Fruit fly (Drosophila melanogaster) whole organism, embryonic: ENCODE data around the gene RpL34b.

Experiments
- Aef1 ChIP-seq: fragments of 200-800 bp; sonication (Bioruptor generic); IDR thresholded peaks from 3 replicates; pipeline ENCODE4 v1.3.6; 2022; ENCODE audit warnings: missing biosample characterization, missing genetic modification characterization
- Atf6 ChIP-seq: fragments of 200-800 bp; sonication (Bioruptor generic); IDR thresholded peaks from 2 replicates; pipeline ENCODE4 v1.3.6; 2022; ENCODE audit warnings: missing biosample characterization, missing genetic modification characterization
- C15 ChIP-seq: fragments of 200-800 bp; sonication (Bioruptor generic); IDR thresholded peaks from 3 replicates; pipeline ENCODE4 v1.3.6; 2022; ENCODE audit warnings: missing biosample characterization, missing genetic modification characterization
- CG10979 ChIP-seq: fragments of 200-800 bp; sonication (Bioruptor generic); optimal IDR thresholded peaks from 2 replicates; lab custom pipeline; 2018; ENCODE audit warnings: missing biosample characterization, mild to moderate bottlenecking, missing genetic modification characterization, moderate library complexity
- CG11247 ChIP-seq: fragments of 200-800 bp; sonication (Bioruptor generic); IDR thresholded peaks from 2 replicates; pipeline ENCODE4 v1.3.6; 2022; ENCODE audit warnings: missing biosample characterization, missing genetic modification characterization
- CG11695 ChIP-seq: fragments of 200-800 bp; sonication (Bioruptor generic); IDR thresholded peaks from 3 replicates; pipeline ENCODE4 v1.3.6; 2022; ENCODE audit warnings: missing biosample characterization, missing genetic modification characterization
- CG12769 ChIP-seq: fragments of 200-800 bp; sonication (Bioruptor generic); optimal IDR thresholded peaks from 2 replicates; lab custom pipeline; 2019; ENCODE audit warnings: missing biosample characterization, mild to moderate bottlenecking, missing genetic modification characterization, moderate library complexity
- CG13424 ChIP-seq: fragments of 200-800 bp; sonication (Bioruptor generic); optimal IDR thresholded peaks from 2 replicates; lab custom pipeline; 2019; ENCODE audit warnings: missing biosample characterization, mild to moderate bottlenecking, missing genetic modification characterization, moderate library complexity
- CG13775 ChIP-seq: fragments of 200-800 bp; sonication (Bioruptor generic); optimal IDR thresholded peaks from 3 replicates; lab custom pipeline; 2017; ENCODE audit warnings: missing biosample characterization, mild to moderate bottlenecking, missing genetic modification characterization
- CG13894 ChIP-seq: fragments of 200-800 bp; sonication (Bioruptor generic); optimal IDR thresholded peaks from 3 replicates; lab custom pipeline; 2018; ENCODE audit warnings: missing biosample characterization, mild to moderate bottlenecking, missing genetic modification characterization, moderate library complexity
- CG14667 ChIP-seq: fragments of 200-800 bp; sonication (Bioruptor generic); IDR thresholded peaks from 2 replicates; pipeline ENCODE4 v1.3.6; 2022; ENCODE audit warnings: missing biosample characterization, missing genetic modification characterization
- CG14710 ChIP-seq: fragments of 200-800 bp; sonication (Bioruptor generic); optimal IDR thresholded peaks from 3 replicates; lab custom pipeline; 2019; ENCODE audit warnings: missing biosample characterization, mild to moderate bottlenecking, missing genetic modification characterization, moderate library complexity
- CG14965 ChIP-seq: fragments of 200-800 bp; sonication (Bioruptor generic); optimal IDR thresholded peaks from 2 replicates; lab custom pipeline; 2016; ENCODE audit warnings: missing biosample characterization, missing genetic modification characterization, borderline replicate concordance
- CG15269 ChIP-seq: fragments of 200-800 bp; sonication (Bioruptor generic); optimal IDR thresholded peaks from 2 replicates; lab custom pipeline; 2018; ENCODE audit warnings: missing biosample characterization, mild to moderate bottlenecking, missing genetic modification characterization, moderate library complexity
- CG17912 ChIP-seq: fragments of 200-800 bp; sonication (Bioruptor generic); optimal IDR thresholded peaks from 2 replicates; lab custom pipeline; 2018; ENCODE audit warnings: missing biosample characterization, mild to moderate bottlenecking, missing genetic modification characterization
- CG18262 ChIP-seq: fragments of 200-800 bp; optimal IDR thresholded peaks from 3 replicates; lab custom pipeline; 2019; ENCODE audit warnings: missing biosample characterization, mild to moderate bottlenecking, missing genetic modification characterization, moderate library complexity
- CG33557 ChIP-seq: fragments of 200-800 bp; sonication (Bioruptor generic); optimal IDR thresholded peaks from 2 replicates; lab custom pipeline; 2019; ENCODE audit warnings: missing biosample characterization, mild to moderate bottlenecking, missing genetic modification characterization, moderate library complexity
- CG3407 ChIP-seq: fragments of 200-800 bp; sonication (Bioruptor generic); optimal IDR thresholded peaks from 2 replicates; lab custom pipeline; 2018; ENCODE audit warnings: missing biosample characterization, mild to moderate bottlenecking, missing genetic modification characterization
- CG4617 ChIP-seq: fragments of 200-800 bp; sonication (Bioruptor generic); optimal IDR thresholded peaks from 3 replicates; lab custom pipeline; 2016; ENCODE audit warnings: missing biosample characterization, missing genetic modification characterization, borderline replicate concordance
- CG6791 ChIP-seq: fragments of 200-800 bp; sonication (Bioruptor generic); IDR thresholded peaks from 3 replicates; pipeline ENCODE4 v1.3.6; 2022; ENCODE audit warnings: missing biosample characterization, missing genetic modification characterization; ENCODE audit not compliant: partially characterized antibody
- CG8944 ChIP-seq: fragments of 200-800 bp; sonication (Bioruptor generic); optimal IDR thresholded peaks from 3 replicates; lab custom pipeline; 2016; ENCODE audit warnings: missing biosample characterization, missing genetic modification characterization
- D ChIP-seq, 2 experiments: fragments of 200-800 bp in 1 of 2; fragments of >200 bp in 1 of 2; sonication (Bioruptor generic) in 1 of 2; optimal IDR thresholded peaks; 2 replicates in 1 of 2; 3 replicates in 1 of 2; lab custom pipeline; 2017; ENCODE audit warnings: mild to moderate bottlenecking in 1 of 2, missing biosample characterization in 1 of 2, missing genetic modification characterization in 1 of 2, missing genetic modification reagents in 1 of 2
- Deaf1 ChIP-seq: fragments of 200-800 bp; optimal IDR thresholded peaks from 3 replicates; lab custom pipeline; 2019; ENCODE audit warnings: missing biosample characterization, mild to moderate bottlenecking, missing genetic modification characterization, moderate library complexity
- HLH3B ChIP-seq: fragments of 200-800 bp; sonication (Bioruptor generic); IDR thresholded peaks from 2 replicates; pipeline ENCODE4 v1.3.6; 2022; ENCODE audit warnings: missing biosample characterization, missing genetic modification characterization
- Jarid2 ChIP-seq: fragments of 200-800 bp; sonication (Bioruptor generic); optimal IDR thresholded peaks from 3 replicates; lab custom pipeline; 2017; ENCODE audit warnings: mild to moderate bottlenecking, missing biosample characterization, missing genetic modification reagents, missing genetic modification characterization
- Mad ChIP-seq: fragments of 200-800 bp; sonication (Bioruptor generic); optimal IDR thresholded peaks from 2 replicates; lab custom pipeline; 2016; ENCODE audit warnings: missing biosample characterization, missing genetic modification characterization
- NK7.1 ChIP-seq: fragments of 200-800 bp; sonication (Bioruptor generic); optimal IDR thresholded peaks from 3 replicates; lab custom pipeline; 2016; ENCODE audit warnings: missing biosample characterization, missing genetic modification characterization
- Poxn ChIP-seq: fragments of 200-800 bp; sonication (Bioruptor generic); IDR thresholded peaks from 2 replicates; pipeline ENCODE4 v1.3.6; 2022; ENCODE audit warnings: missing biosample characterization, missing genetic modification characterization
- Sin3A ChIP-seq: fragments of >200 bp; optimal IDR thresholded peaks from 2 replicates; lab custom pipeline; 2018
- Tbp ChIP-seq: fragments of >200 bp; optimal IDR thresholded peaks from 2 replicates; lab custom pipeline; 2018; ENCODE audit warnings: missing biosample characterization, missing genetic modification characterization
- ab ChIP-seq: fragments of 200-800 bp; sonication (Bioruptor generic); optimal IDR thresholded peaks from 2 replicates; lab custom pipeline; 2016; ENCODE audit warnings: missing biosample characterization, missing genetic modification characterization
- ci ChIP-seq: fragments of 200-800 bp; sonication (Bioruptor generic); IDR thresholded peaks from 3 replicates; pipeline ENCODE4 v1.3.6; 2022; ENCODE audit warnings: missing biosample characterization, missing genetic modification characterization
- dimm ChIP-seq: fragments of 200-800 bp; sonication (Bioruptor generic); IDR thresholded peaks from 2 replicates; pipeline ENCODE4 v1.3.6; 2022; ENCODE audit warnings: missing biosample characterization, missing genetic modification characterization
- disco-r ChIP-seq: fragments of 200-800 bp; sonication (Bioruptor generic); optimal IDR thresholded peaks from 2 replicates; lab custom pipeline; 2016; ENCODE audit warnings: missing biosample characterization, missing genetic modification characterization
- fd96Cb ChIP-seq: fragments of 200-800 bp; sonication (Bioruptor generic); optimal IDR thresholded peaks from 2 replicates; lab custom pipeline; 2018; ENCODE audit warnings: missing biosample characterization, mild to moderate bottlenecking, missing genetic modification characterization, moderate library complexity
- gcm2 ChIP-seq: fragments of 200-800 bp; sonication (Bioruptor generic); optimal IDR thresholded peaks from 2 replicates; lab custom pipeline; 2016; ENCODE audit warnings: missing biosample characterization, missing genetic modification characterization
- grn ChIP-seq: fragments of 200-800 bp; sonication (Bioruptor generic); optimal IDR thresholded peaks from 3 replicates; lab custom pipeline; 2017; ENCODE audit warnings: missing biosample characterization, missing genetic modification characterization
- ham ChIP-seq: fragments of 200-800 bp; sonication (Bioruptor generic); IDR thresholded peaks from 2 replicates; pipeline ENCODE4 v1.3.6; 2022; ENCODE audit warnings: missing biosample characterization, missing genetic modification characterization
- hth ChIP-seq: fragments of >200 bp; optimal IDR thresholded peaks from 2 replicates; lab custom pipeline; 2017; ENCODE audit warnings: inconsistent platforms
- ind ChIP-seq: fragments of 200-800 bp; sonication (Bioruptor generic); optimal IDR thresholded peaks from 3 replicates; lab custom pipeline; 2016; ENCODE audit warnings: missing biosample characterization, missing genetic modification characterization
- insv ChIP-seq, 2 experiments: fragments of 200-800 bp; sonication (Bioruptor generic); optimal IDR thresholded peaks; 3 replicates each; lab custom pipeline; 2016 to 2018; ENCODE audit warnings: missing biosample characterization in 2 of 2, missing genetic modification characterization in 2 of 2
- nerfin-2 ChIP-seq: fragments of 200-800 bp; sonication (Bioruptor generic); IDR thresholded peaks from 2 replicates; pipeline ENCODE4 v1.3.6; 2022; ENCODE audit warnings: missing biosample characterization, missing genetic modification characterization; ENCODE audit not compliant: partially characterized antibody
- otp ChIP-seq: fragments of 200-800 bp; sonication (Bioruptor generic); IDR thresholded peaks from 3 replicates; pipeline ENCODE4, ENCODE4 v1.3.6; 2022; ENCODE audit warnings: missing biosample characterization, missing genetic modification characterization
- pros ChIP-seq: fragments of 200-800 bp; sonication (Bioruptor generic); optimal IDR thresholded peaks from 3 replicates; lab custom pipeline; 2019; ENCODE audit warnings: missing biosample characterization, mild to moderate bottlenecking, missing genetic modification characterization, moderate library complexity
- run ChIP-seq: fragments of 200-800 bp; sonication (Bioruptor generic); optimal IDR thresholded peaks from 3 replicates; lab custom pipeline; 2018; ENCODE audit warnings: missing biosample characterization, mild to moderate bottlenecking, missing genetic modification characterization
- sim ChIP-seq: fragments of 200-800 bp; sonication (Bioruptor generic); IDR thresholded peaks from 2 replicates; pipeline ENCODE4 v1.3.6; 2022; ENCODE audit warnings: missing biosample characterization, missing genetic modification characterization
- slbo ChIP-seq: fragments of 200-800 bp; sonication (Bioruptor generic); IDR thresholded peaks from 2 replicates; pipeline ENCODE4 v1.3.6; 2022; ENCODE audit warnings: missing biosample characterization, missing genetic modification characterization
- ttk ChIP-seq: fragments of 200-800 bp; sonication (Bioruptor generic); IDR thresholded peaks from 2 replicates; pipeline ENCODE4 v2.1.2; 2022; ENCODE audit warnings: missing biosample characterization, missing genetic modification characterization
- tx ChIP-seq: fragments of 200-800 bp; sonication (Bioruptor generic); optimal IDR thresholded peaks from 2 replicates; lab custom pipeline; 2016; ENCODE audit warnings: missing biosample characterization, missing genetic modification characterization
- wdn ChIP-seq: fragments of 200-800 bp; sonication (Bioruptor generic); IDR thresholded peaks from 2 replicates; pipeline ENCODE4 v1.3.6; 2022; ENCODE audit warnings: missing biosample characterization, missing genetic modification characterization
- zfh2 ChIP-seq: fragments of 200-800 bp; sonication (Bioruptor generic); optimal IDR thresholded peaks from 2 replicates; lab custom pipeline; 2016; ENCODE audit warnings: missing biosample characterization, missing genetic modification characterization

RpL34b gene

dm6 chr3R:9404104-9404512, 3.1 kb upstream of the RpL34b start, which contains the start of the genes CG9356, BBIP1 and CG8135 (continued):
- TF ChIP-seq disco-r (GFP tag; lab: Kevin White, UChicago) (no peak), tx (GFP tag; lab: Kevin White, UChicago) (peak; percentile 81), HLH3B (GFP tag; lab: Robert Waterston, UW) (peak; percentile 59; the same call in 1 of the 2 replicates), NK7.1 (GFP tag; lab: Kevin White, UChicago) (peak; percentile 58), otp (GFP tag; lab: Robert Waterston, UW) (peak; percentile 57; the same call in 1 of the 3 replicates), ab (GFP tag; lab: Kevin White, UChicago) (no peak), wdn (GFP tag; lab: Robert Waterston, UW) (no peak), dimm (no peak), CG12769 (tag; lab: Kevin White, UChicago) (no peak), CG3407 (GFP tag; lab: Kevin White, UChicago) (peak; percentile 45), CG11695 (GFP tag; lab: Robert Waterston, UW) (peak; percentile 55; the same call in 1 of the 3 replicates), Jarid2 (GFP tag; lab: Kevin White, UChicago) (no peak), zfh2 (peak; percentile 78), C15 (GFP tag; lab: Robert Waterston, UW) (no peak), CG13424 (peak; percentile 71), ham (no peak), CG17912 (no peak), D (optimal IDR thresholded peaks at IDR 0.05; lab: Kevin White, UChicago) (no peak), D (GFP tag; optimal IDR thresholded peaks at IDR 0.05; lab: Kevin White, UChicago) (peak; percentile 19), slbo (GFP tag; lab: Robert Waterston, UW) (peak; percentile 72), pros (GFP tag; lab: Kevin White, UChicago) (no peak), fd96Cb (tag; lab: Kevin White, UChicago) (peak; percentile 29), CG10979 (tag; lab: Kevin White, UChicago) (peak; percentile 57), Atf6 (peak; percentile 69), run (tag; lab: Kevin White, UChicago) (no peak), CG8944 (GFP tag; lab: Kevin White, UChicago) (peak; percentile 85), hth (no peak), CG33557 (GFP tag; lab: Kevin White, UChicago) (peak; percentile 36), gcm2 (no peak), CG13894 (tag; lab: Kevin White, UChicago) (no peak), CG15269 (tag; lab: Kevin White, UChicago) (no peak), Aef1 (GFP tag; lab: Robert Waterston, UW) (peak; percentile 53; the same call in 2 of the 3 replicates), grn (peak; percentile 82), Deaf1 (no peak), Tbp (GFP tag; lab: Kevin White, UChicago) (no peak), ci (GFP tag; lab: Robert Waterston, UW) (peak; percentile 73; the same call in 1 of the 3 replicates), nerfin-2 (no peak), CG4617 (peak; percentile 98), insv (GFP tag; optimal IDR thresholded peaks at IDR 0.05; lab: Kevin White, UChicago) (peak in 1 of 2 experiments; percentile 34), CG18262 (tag; lab: Kevin White, UChicago) (peak; percentile 63), Mad (GFP tag; lab: Kevin White, UChicago) (peak; percentile 87), CG11247 (peak; percentile 54; the same call in 1 of the 2 replicates), CG13775 (GFP tag; lab: Kevin White, UChicago) (peak; percentile 72), CG14667 (GFP tag; lab: Robert Waterston, UW) (no peak), CG6791 (GFP tag; lab: Robert Waterston, UW) (peak; percentile 41; the same call in 1 of the 3 replicates), CG14710 (tag; lab: Kevin White, UChicago) (peak; percentile 90), ttk (GFP tag; lab: Robert Waterston, UW) (peak; percentile 37; the same call in 1 of the 2 replicates), ind (GFP tag; lab: Kevin White, UChicago) (peak; percentile 85), Sin3A (lab: Kevin White, UChicago) (peak; percentile 92), Poxn (GFP tag; lab: Robert Waterston, UW) (no peak), CG14965 (GFP tag; lab: Kevin White, UChicago) (no peak), sim (GFP tag; lab: Robert Waterston, UW) (no peak)
